Worm (Caenorhabditis elegans) whole organism, L2 larva: ENCODE results near the gene fat-6.

ENCODE experiments used
- mdl-1 ChIP-seq, 2 experiments: fragments of 150-350 bp in 1 of 2; sonication (generic microtip) in 1 of 2; optimal IDR thresholded peaks; 2 replicates each; lab custom pipeline; 2017; ENCODE audit warnings: missing biosample characterization in 2 of 2, missing genetic modification characterization in 2 of 2
- nhr-6 ChIP-seq: fragments of 150-350 bp; optimal IDR thresholded peaks from 2 replicates; lab custom pipeline; 2014; ENCODE audit warnings: missing biosample characterization, missing genetic modification characterization
- unc-62 ChIP-seq: fragments of 150-350 bp; optimal IDR thresholded peaks from 2 replicates; lab custom pipeline; 2014; ENCODE audit warnings: missing biosample characterization, missing genetic modification reagents, missing genetic modification characterization

ce11 chrIV:11899358-11899757, 16.1 kb downstream of the fat-6 start, which contains the start of gene nhr-43:
- TF ChIP-seq nhr-6 (tag; lab: Kevin White, UChicago) (no peak), mdl-1 (tag; optimal IDR thresholded peaks at IDR 0.05; lab: Kevin White, UChicago) (no peak), unc-62 (GFP tag; lab: Kevin White, UChicago) (no peak)
